Worm (Caenorhabditis elegans) whole organism, midembryonic: Measurements from ENCODE around the gene glb-4.

Experiments used
- cog-1 ChIP-seq: sonication (generic microtip); optimal IDR thresholded peaks from 2 replicates; lab custom pipeline; 2016; ENCODE audit warnings: missing genetic modification characterization, missing compliant biosample characterization
- ref-1 ChIP-seq: fragments of 200-800 bp; sonication (Bioruptor generic); conservative IDR thresholded peaks from 2 replicates; pipeline ENCODE4 v1.3.6; 2022; ENCODE audit warnings: missing genetic modification reagents, missing genetic modification characterization, missing compliant biosample characterization

ce11 chrII:11097154-11097887, 13.7 kb downstream of the glb-4 start, which contains the start of the genes rpl-36.A and nuo-1:
- TF ChIP-seq ref-1 (GFP tag; lab: Robert Waterston, UW) (no peak), cog-1 (tag; lab: Kevin White, UChicago) (no peak)
